Fruit fly (Drosophila melanogaster) whole organism, embryonic: Measurements from ENCODE around the gene asl.

Source experiments
- Adf1 ChIP-seq: fragments of 200-800 bp; sonication (Bioruptor generic); IDR thresholded peaks from 2 replicates; pipeline ENCODE4 v1.3.6; 2022; ENCODE audit warnings: missing biosample characterization, missing genetic modification characterization
- Blimp-1 ChIP-seq: fragments of 200-800 bp; sonication (Bioruptor generic); optimal IDR thresholded peaks from 3 replicates; lab custom pipeline; 2018; ENCODE audit warnings: missing biosample characterization, missing genetic modification characterization, mild to moderate bottlenecking, moderate library complexity, missing genetic modification reagents
- CG11398 ChIP-seq: fragments of 200-800 bp; sonication (Bioruptor generic); optimal IDR thresholded peaks from 2 replicates; lab custom pipeline; 2016; ENCODE audit warnings: missing biosample characterization, missing genetic modification characterization
- CG12155 ChIP-seq: fragments of 200-800 bp; sonication (Bioruptor generic); optimal IDR thresholded peaks from 3 replicates; lab custom pipeline; 2016; ENCODE audit warnings: missing biosample characterization, missing genetic modification characterization
- CG12391 ChIP-seq: fragments of 200-800 bp; sonication (Bioruptor generic); optimal IDR thresholded peaks from 3 replicates; lab custom pipeline; 2018; ENCODE audit warnings: missing biosample characterization, mild to moderate bottlenecking, missing genetic modification characterization, moderate library complexity
- CG13894 ChIP-seq: fragments of 200-800 bp; sonication (Bioruptor generic); optimal IDR thresholded peaks from 3 replicates; lab custom pipeline; 2018; ENCODE audit warnings: missing biosample characterization, mild to moderate bottlenecking, missing genetic modification characterization, moderate library complexity
- CG15696 ChIP-seq: fragments of 200-800 bp; sonication (Bioruptor generic); optimal IDR thresholded peaks from 2 replicates; lab custom pipeline; 2019; ENCODE audit warnings: missing biosample characterization, mild to moderate bottlenecking, missing genetic modification characterization, moderate library complexity
- CG16815 ChIP-seq: fragments of 200-800 bp; sonication (Bioruptor generic); optimal IDR thresholded peaks from 3 replicates; lab custom pipeline; 2017; ENCODE audit warnings: missing biosample characterization, mild to moderate bottlenecking, missing genetic modification characterization
- CG16863 ChIP-seq: fragments of 200-800 bp; sonication (Bioruptor generic); optimal IDR thresholded peaks from 3 replicates; lab custom pipeline; 2016; ENCODE audit warnings: missing biosample characterization, missing genetic modification characterization
- CG17361 ChIP-seq: fragments of 200-800 bp; sonication (Bioruptor generic); IDR thresholded peaks from 3 replicates; pipeline ENCODE4 v1.3.6; 2022; ENCODE audit warnings: missing biosample characterization, missing genetic modification characterization
- CG17829 ChIP-seq: fragments of 200-800 bp; optimal IDR thresholded peaks from 2 replicates; lab custom pipeline; 2019; ENCODE audit warnings: missing biosample characterization, mild to moderate bottlenecking, missing genetic modification characterization, moderate library complexity
- CG2889 ChIP-seq: fragments of 200-800 bp; sonication (Bioruptor generic); IDR thresholded peaks from 3 replicates; pipeline ENCODE4 v1.3.6; 2022; ENCODE audit warnings: missing biosample characterization, missing genetic modification characterization
- CG31224 ChIP-seq: fragments of 200-800 bp; sonication (Bioruptor generic); IDR thresholded peaks from 2 replicates; pipeline ENCODE4 v1.3.6; 2022; ENCODE audit warnings: missing biosample characterization, missing genetic modification characterization
- CG3163 ChIP-seq: fragments of 200-800 bp; sonication (Bioruptor generic); optimal IDR thresholded peaks from 3 replicates; lab custom pipeline; 2016; ENCODE audit warnings: missing biosample characterization, missing genetic modification characterization
- CG32532 ChIP-seq: fragments of 200-800 bp; sonication (Bioruptor generic); IDR thresholded peaks from 2 replicates; pipeline ENCODE4 v1.3.6; 2022; ENCODE audit warnings: missing biosample characterization, missing genetic modification characterization
- CG34376 ChIP-seq: fragments of 200-800 bp; sonication (Bioruptor generic); optimal IDR thresholded peaks from 2 replicates; lab custom pipeline; 2018; ENCODE audit warnings: missing biosample characterization, mild to moderate bottlenecking, missing genetic modification characterization
- CG4854 ChIP-seq: fragments of 200-800 bp; sonication (Bioruptor generic); optimal IDR thresholded peaks from 2 replicates; lab custom pipeline; 2016; ENCODE audit warnings: missing biosample characterization, missing genetic modification characterization, inconsistent platforms
- CG5953 ChIP-seq: fragments of 200-800 bp; sonication (Bioruptor generic); IDR thresholded peaks from 2 replicates; pipeline ENCODE4 v1.3.6; 2022; ENCODE audit warnings: missing biosample characterization, missing genetic modification characterization
- CG6272 ChIP-seq: fragments of 200-800 bp; sonication (Bioruptor generic); IDR thresholded peaks from 2 replicates; pipeline ENCODE4 v1.3.6; 2022; ENCODE audit warnings: missing biosample characterization, missing genetic modification characterization
- CG6689 ChIP-seq: fragments of 200-800 bp; sonication (Bioruptor generic); IDR thresholded peaks from 2 replicates; pipeline ENCODE4 v1.3.6; 2022; ENCODE audit warnings: missing biosample characterization, missing genetic modification characterization
- CG7745 ChIP-seq: fragments of 200-800 bp; sonication (Bioruptor generic); optimal IDR thresholded peaks from 2 replicates; lab custom pipeline; 2018; ENCODE audit warnings: missing biosample characterization, mild to moderate bottlenecking, missing genetic modification characterization, moderate library complexity
- CG8290 ChIP-seq, 3 experiments: fragments of 200-800 bp; sonication (Bioruptor generic); optimal IDR thresholded peaks; 2 replicates each; lab custom pipeline; 2016 to 2019; ENCODE audit warnings: missing biosample characterization in 3 of 3, missing genetic modification characterization in 3 of 3, mild to moderate bottlenecking in 2 of 3, moderate library complexity in 1 of 3
- CG9437 ChIP-seq: fragments of 200-800 bp; sonication (Bioruptor generic); optimal IDR thresholded peaks from 2 replicates; lab custom pipeline; 2018; ENCODE audit warnings: missing biosample characterization, mild to moderate bottlenecking, missing genetic modification characterization
- CG9817 ChIP-seq: fragments of 200-800 bp; sonication (Bioruptor generic); optimal IDR thresholded peaks from 2 replicates; lab custom pipeline; 2018; ENCODE audit warnings: missing biosample characterization, mild to moderate bottlenecking, missing genetic modification characterization, moderate library complexity
- CTCF ChIP-seq: fragments of 200-800 bp; sonication (Bioruptor generic); optimal IDR thresholded peaks from 2 replicates; lab custom pipeline; 2017; ENCODE audit warnings: missing biosample characterization, mild to moderate bottlenecking, missing genetic modification characterization, moderate library complexity
- Camta ChIP-seq: fragments of 200-800 bp; sonication (Bioruptor generic); optimal IDR thresholded peaks from 2 replicates; lab custom pipeline; 2016; ENCODE audit warnings: missing biosample characterization, missing genetic modification characterization
- D19B ChIP-seq: fragments of 200-800 bp; sonication (Bioruptor generic); optimal IDR thresholded peaks from 2 replicates; lab custom pipeline; 2017; ENCODE audit warnings: missing biosample characterization, mild to moderate bottlenecking, missing genetic modification characterization
- Dip2 ChIP-seq: fragments of 200-800 bp; sonication (Bioruptor generic); IDR thresholded peaks from 2 replicates; pipeline ENCODE4 v1.3.6; 2022; ENCODE audit warnings: missing biosample characterization, missing genetic modification characterization
- Drgx ChIP-seq: fragments of 200-800 bp; sonication (Bioruptor generic); IDR thresholded peaks from 2 replicates; pipeline ENCODE4 v1.3.6; 2022; ENCODE audit warnings: missing biosample characterization, missing genetic modification characterization
- E2f1 ChIP-seq: fragments of 200-800 bp; sonication (Bioruptor generic); IDR thresholded peaks from 2 replicates; pipeline ENCODE4 v1.3.6; 2022; ENCODE audit warnings: missing biosample characterization, missing genetic modification characterization
- Fer1 ChIP-seq: fragments of 200-800 bp; sonication (Bioruptor generic); optimal IDR thresholded peaks from 2 replicates; lab custom pipeline; 2017; ENCODE audit warnings: missing biosample characterization, mild to moderate bottlenecking, missing genetic modification characterization
- HLH54F ChIP-seq: fragments of 200-800 bp; sonication (Bioruptor generic); optimal IDR thresholded peaks from 3 replicates; lab custom pipeline; 2016; ENCODE audit warnings: missing biosample characterization, missing genetic modification characterization
- HmgD ChIP-seq: fragments of 200-800 bp; sonication (Bioruptor generic); optimal IDR thresholded peaks from 3 replicates; lab custom pipeline; 2016; ENCODE audit warnings: missing biosample characterization, missing genetic modification characterization
- HmgZ ChIP-seq: fragments of 200-800 bp; sonication (Bioruptor generic); optimal IDR thresholded peaks from 2 replicates; lab custom pipeline; 2018; ENCODE audit warnings: missing biosample characterization, mild to moderate bottlenecking, missing genetic modification characterization
- NC2α ChIP-seq: fragments of 200-800 bp; sonication (Bioruptor generic); optimal IDR thresholded peaks from 2 replicates; lab custom pipeline; 2016; ENCODE audit warnings: missing biosample characterization, missing genetic modification characterization
- Ssrp ChIP-seq: fragments of 200-800 bp; sonication (Bioruptor generic); optimal IDR thresholded peaks from 2 replicates; lab custom pipeline; 2018; ENCODE audit warnings: missing biosample characterization, mild to moderate bottlenecking, missing genetic modification characterization, moderate library complexity
- Xrp1 ChIP-seq: fragments of 200-800 bp; sonication (Bioruptor generic); IDR thresholded peaks from 2 replicates; pipeline ENCODE4 v1.3.6; 2022; ENCODE audit warnings: missing biosample characterization, missing genetic modification characterization
- btn ChIP-seq: fragments of 200-800 bp; sonication (Bioruptor generic); optimal IDR thresholded peaks from 2 replicates; lab custom pipeline; 2016; ENCODE audit warnings: missing biosample characterization, missing genetic modification characterization
- cg ChIP-seq: fragments of 200-800 bp; sonication (Bioruptor generic); optimal IDR thresholded peaks from 3 replicates; lab custom pipeline; 2019; ENCODE audit warnings: missing biosample characterization, mild to moderate bottlenecking, missing genetic modification characterization, moderate library complexity
- dimm ChIP-seq: fragments of 200-800 bp; sonication (Bioruptor generic); IDR thresholded peaks from 2 replicates; pipeline ENCODE4 v1.3.6; 2022; ENCODE audit warnings: missing biosample characterization, missing genetic modification characterization
- dm ChIP-seq: fragments of 200-800 bp; sonication (Bioruptor generic); optimal IDR thresholded peaks from 3 replicates; lab custom pipeline; 2016; ENCODE audit warnings: missing biosample characterization, missing genetic modification characterization
- gt ChIP-seq: fragments of 200-800 bp; sonication (Bioruptor generic); IDR thresholded peaks from 2 replicates; pipeline ENCODE4 v1.3.6; 2022; ENCODE audit warnings: missing biosample characterization, missing genetic modification characterization
- hkb ChIP-seq, 2 experiments: fragments of 200-800 bp in 1 of 2; fragments of >200 bp in 1 of 2; sonication (Bioruptor generic) in 1 of 2; IDR thresholded peaks in 1 of 2; optimal IDR thresholded peaks in 1 of 2; 2 replicates each; pipeline versions ENCODE4 v1.3.6 to Lab custom; 2017 to 2022; ENCODE audit warnings: missing biosample characterization in 1 of 2, missing genetic modification characterization in 1 of 2
- jumu ChIP-seq: fragments of 200-800 bp; sonication (Bioruptor generic); optimal IDR thresholded peaks from 3 replicates; lab custom pipeline; 2016; ENCODE audit warnings: missing biosample characterization, missing genetic modification characterization
- lab ChIP-seq: fragments of 200-800 bp; sonication (Bioruptor generic); optimal IDR thresholded peaks from 3 replicates; lab custom pipeline; 2017; ENCODE audit warnings: missing biosample characterization, missing genetic modification characterization, mild to moderate bottlenecking, moderate library complexity, missing genetic modification reagents
- mam ChIP-seq: fragments of 200-800 bp; sonication (Bioruptor generic); optimal IDR thresholded peaks from 3 replicates; lab custom pipeline; 2016; ENCODE audit warnings: missing biosample characterization, missing genetic modification characterization
- nerfin-1 ChIP-seq: fragments of 200-800 bp; sonication (Bioruptor generic); optimal IDR thresholded peaks from 3 replicates; lab custom pipeline; 2019; ENCODE audit warnings: missing biosample characterization, mild to moderate bottlenecking, missing genetic modification characterization, moderate library complexity
- odd ChIP-seq: fragments of 200-800 bp; sonication (Bioruptor generic); optimal IDR thresholded peaks from 2 replicates; lab custom pipeline; 2017; ENCODE audit warnings: missing biosample characterization, mild to moderate bottlenecking, missing genetic modification characterization
- peb ChIP-seq: fragments of 200-800 bp; sonication (Bioruptor generic); IDR thresholded peaks from 2 replicates; pipeline ENCODE4 v1.3.6; 2022; ENCODE audit warnings: missing biosample characterization, missing genetic modification characterization
- sr ChIP-seq: fragments of 200-800 bp; sonication (Bioruptor generic); IDR thresholded peaks from 3 replicates; pipeline ENCODE4 v1.3.6; 2022; ENCODE audit warnings: missing biosample characterization, missing genetic modification characterization
- tin ChIP-seq: fragments of 200-800 bp; sonication (Bioruptor generic); optimal IDR thresholded peaks from 3 replicates; lab custom pipeline; 2016; ENCODE audit warnings: missing biosample characterization, missing genetic modification characterization
- tio ChIP-seq: fragments of 200-800 bp; sonication (Bioruptor generic); optimal IDR thresholded peaks from 2 replicates; lab custom pipeline; 2017; ENCODE audit warnings: missing biosample characterization, missing genetic modification characterization, inconsistent platforms

The asl gene

DNA sequence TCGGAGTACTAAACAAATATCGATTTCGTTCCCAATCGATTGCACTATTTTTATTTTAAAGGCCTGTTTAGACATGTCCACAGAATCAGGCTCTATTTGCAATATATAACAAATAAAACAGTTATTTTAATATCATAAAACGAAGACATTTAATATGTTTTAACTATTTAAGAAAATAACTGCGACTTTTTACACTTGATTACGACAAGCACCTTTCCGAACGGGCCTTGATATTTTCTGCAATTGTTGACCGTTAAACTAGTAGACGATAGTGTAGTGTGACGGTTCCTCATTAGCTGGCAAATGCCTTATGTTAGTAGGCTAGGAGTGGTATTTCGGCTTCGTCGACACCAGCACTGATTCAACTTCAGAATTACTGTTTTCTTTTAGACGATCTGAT lies 37.8 kb downstream of the asl start, which contains the start of the genes CG2931 and Rheb (continued):
- peak; percentile 60 for TF ChIP-seq Blimp-1 (GFP tag; lab: Kevin White, UChicago)
- TF ChIP-seq CG11398 (GFP tag; lab: Kevin White, UChicago): no peak
- TF ChIP-seq CG17361 (GFP tag; lab: Robert Waterston, UW): peak; percentile 65; the same call in 1 of the 3 replicates
- peak; percentile 83 for TF ChIP-seq CG17829 (tag; lab: Kevin White, UChicago)
- peak; percentile 55; the same call in 1 of the 2 replicates for TF ChIP-seq E2f1
- TF ChIP-seq Drgx (GFP tag; lab: Robert Waterston, UW): no peak
- no peak for TF ChIP-seq Fer1
- peak; percentile 16 for TF ChIP-seq dm (GFP tag; lab: Kevin White, UChicago)
- TF ChIP-seq CG12391 (tag; lab: Kevin White, UChicago): peak; percentile 81
- peak; percentile 55 for TF ChIP-seq mam (GFP tag; lab: Kevin White, UChicago)
- peak; percentile 51 for TF ChIP-seq lab (GFP tag; lab: Kevin White, UChicago)
- TF ChIP-seq jumu (GFP tag; lab: Kevin White, UChicago): peak; percentile 30
- TF ChIP-seq CG5953: no peak; the same call in 1 of the 2 replicates
- TF ChIP-seq D19B (GFP tag; lab: Kevin White, UChicago): no peak
- peak; percentile 47 for TF ChIP-seq peb
- TF ChIP-seq btn (GFP tag; lab: Kevin White, UChicago): no peak
- TF ChIP-seq Adf1 (GFP tag; lab: Robert Waterston, UW): peak; percentile 54
- peak; percentile 71 for TF ChIP-seq CG32532
- TF ChIP-seq dimm (GFP tag; lab: Robert Waterston, UW): no peak
- TF ChIP-seq CG9817: peak; percentile 76
- TF ChIP-seq Xrp1: peak; percentile 81
- TF ChIP-seq cg (GFP tag; lab: Kevin White, UChicago): peak; percentile 2
- TF ChIP-seq nerfin-1 (tag; lab: Kevin White, UChicago): peak; percentile 27
- TF ChIP-seq tio (GFP tag; lab: Kevin White, UChicago): no peak
- TF ChIP-seq CG6689: peak; percentile 69
- peak; percentile 72 for TF ChIP-seq HmgZ (tag; lab: Kevin White, UChicago)
- TF ChIP-seq CG7745 (tag; lab: Kevin White, UChicago): no peak
- TF ChIP-seq Ssrp (tag; lab: Kevin White, UChicago): peak; percentile 37
- no peak for TF ChIP-seq NC2α (GFP tag; lab: Kevin White, UChicago)
- peak; percentile 35 for TF ChIP-seq CG16815 (GFP tag; lab: Kevin White, UChicago)
- peak; percentile 27 for TF ChIP-seq CG4854
- TF ChIP-seq odd (GFP tag; lab: Kevin White, UChicago): no peak
- peak; percentile 51 for TF ChIP-seq Camta (GFP tag; lab: Kevin White, UChicago)
- peak; percentile 67 for TF ChIP-seq tin
- TF ChIP-seq CG6272 (GFP tag; lab: Robert Waterston, UW): peak; percentile 68
- TF ChIP-seq CG12155 (GFP tag; lab: Kevin White, UChicago): peak; percentile 71
- no peak for TF ChIP-seq CG34376 (GFP tag; lab: Kevin White, UChicago)
- TF ChIP-seq sr (GFP tag; lab: Robert Waterston, UW): no peak
- no peak for TF ChIP-seq gt (GFP tag; lab: Robert Waterston, UW)
- TF ChIP-seq CG16863 (GFP tag; lab: Kevin White, UChicago): peak; percentile 30
- no peak for TF ChIP-seq hkb (optimal IDR thresholded peaks at IDR 0.05; lab: Kevin White, UChicago)
- TF ChIP-seq hkb (GFP tag; IDR thresholded peaks at IDR 0.05; lab: Robert Waterston, UW): peak; percentile 68
- TF ChIP-seq CG9437 (GFP tag; lab: Kevin White, UChicago): peak; percentile 5
- peak; percentile 46 for TF ChIP-seq HLH54F (GFP tag; lab: Kevin White, UChicago)
- TF ChIP-seq Dip2 (GFP tag; lab: Robert Waterston, UW): no peak
- no peak for TF ChIP-seq CG2889 (GFP tag; lab: Robert Waterston, UW)
- no peak for TF ChIP-seq CG31224
- TF ChIP-seq CG15696 (tag; lab: Kevin White, UChicago): peak; percentile 53
- TF ChIP-seq CG13894 (tag; lab: Kevin White, UChicago): peak; percentile 63
- TF ChIP-seq CTCF: peak; percentile 27
- peak; percentile 64 for TF ChIP-seq CG8290 (GFP tag; optimal IDR thresholded peaks at IDR 0.05; lab: Kevin White, UChicago)
- TF ChIP-seq CG8290 (tag; optimal IDR thresholded peaks at IDR 0.05; lab: Kevin White, UChicago): no peak
- no peak for TF ChIP-seq CG3163 (GFP tag; lab: Kevin White, UChicago)
- no peak for TF ChIP-seq HmgD (GFP tag; lab: Kevin White, UChicago)
